Worm (Caenorhabditis elegans) whole organism, early embryonic: ENCODE measurements around the gene pccb-1.

Source experiments
- B0310.2 ChIP-seq: sonication (generic microtip); optimal IDR thresholded peaks from 2 replicates; lab custom pipeline; 2016; ENCODE audit warnings: mild to moderate bottlenecking, missing genetic modification characterization, missing compliant biosample characterization
- ama-1 ChIP-seq: fragments of 150-350 bp; optimal IDR thresholded peaks from 2 replicates; lab custom pipeline; 2014
- ceh-13 ChIP-seq: fragments of 200-800 bp; sonication (Bioruptor generic); optimal IDR thresholded peaks from 2 replicates; lab custom pipeline; 2018; ENCODE audit warnings: mild to moderate bottlenecking, missing genetic modification characterization, missing compliant biosample characterization
- flt-1 ChIP-seq: fragments of 200-800 bp; sonication (Bioruptor generic); IDR thresholded peaks from 2 replicates; pipeline ENCODE4 v1.3.6; 2022; ENCODE audit warnings: missing genetic modification characterization, missing compliant biosample characterization
- hmbx-1 ChIP-seq: sonication (generic microtip); optimal IDR thresholded peaks from 2 replicates; lab custom pipeline; 2016; ENCODE audit warnings: mild to moderate bottlenecking, missing genetic modification characterization, missing compliant biosample characterization
- hmg-4 ChIP-seq: fragments of 200-800 bp; sonication (Bioruptor generic); optimal IDR thresholded peaks from 2 replicates; lab custom pipeline; 2018; ENCODE audit warnings: mild to moderate bottlenecking, missing genetic modification characterization, missing compliant biosample characterization
- hnd-1 ChIP-seq: sonication (generic microtip); optimal IDR thresholded peaks from 2 replicates; lab custom pipeline; 2016; ENCODE audit warnings: missing genetic modification characterization, missing compliant biosample characterization
- scrt-1 ChIP-seq: fragments of 200-800 bp; sonication (Bioruptor generic); IDR thresholded peaks from 2 replicates; pipeline ENCODE4 v1.3.6; 2022; ENCODE audit warnings: missing genetic modification characterization, missing compliant biosample characterization
- sea-1 ChIP-seq: fragments of 200-800 bp; sonication (Bioruptor generic); conservative IDR thresholded peaks from 2 replicates; pipeline ENCODE4 v1.3.6; 2022; ENCODE audit warnings: missing genetic modification characterization, missing compliant biosample characterization
- tbx-11 ChIP-seq: fragments of 200-800 bp; sonication (Bioruptor generic); IDR thresholded peaks from 2 replicates; pipeline ENCODE4 v1.3.6; 2022; ENCODE audit warnings: missing genetic modification characterization, missing compliant biosample characterization
- tra-4 ChIP-seq: sonication (generic microtip); optimal IDR thresholded peaks from 2 replicates; lab custom pipeline; 2017; ENCODE audit warnings: missing genetic modification characterization, missing compliant biosample characterization

- no peak for TF ChIP-seq flt-1 (GFP tag; lab: Robert Waterston, UW)
- TF ChIP-seq hnd-1 = no peak
- TF ChIP-seq ama-1 (lab: Kevin White, UChicago) = no peak
- TF ChIP-seq tra-4 (tag; lab: Kevin White, UChicago) = no peak
- no peak for TF ChIP-seq tbx-11 (GFP tag; lab: Robert Waterston, UW)
- TF ChIP-seq scrt-1 (GFP tag; lab: Robert Waterston, UW) = no peak
- no peak for TF ChIP-seq hmbx-1 (tag; lab: Kevin White, UChicago)
- TF ChIP-seq hmg-4 (GFP tag; lab: Kevin White, UChicago) = no peak
- TF ChIP-seq B0310.2 (tag; lab: Kevin White, UChicago) = no peak
- no peak for TF ChIP-seq sea-1 (GFP tag; lab: Robert Waterston, UW)
- TF ChIP-seq ceh-13 = no peak
Observed at ce11 chrX:3070322-3070721, 19.0 kb upstream of the pccb-1 start, which contains the start of gene ceh-31.
